Fruit fly (Drosophila melanogaster) whole organism, pupa: Measurements from ENCODE around the gene bt.

ENCODE experiments used
- CG12605 ChIP-seq: fragments of 200-800 bp; sonication (Bioruptor generic); IDR thresholded peaks from 2 replicates; pipeline ENCODE4 v1.3.6; 2022; ENCODE audit warnings: missing biosample characterization, missing genetic modification characterization
- CG32121 ChIP-seq: fragments of 200-800 bp; sonication (Bioruptor generic); IDR thresholded peaks from 2 replicates; pipeline ENCODE4 v1.3.6; 2022; ENCODE audit warnings: missing biosample characterization, missing genetic modification characterization
- CG4496 ChIP-seq: fragments of 200-800 bp; sonication (Bioruptor generic); IDR thresholded peaks from 3 replicates; pipeline ENCODE4 v1.3.6; 2022; ENCODE audit warnings: missing biosample characterization, missing genetic modification characterization
- CG9948 ChIP-seq: fragments of 200-800 bp; sonication (Bioruptor generic); optimal IDR thresholded peaks from 2 replicates; lab custom pipeline; 2018; ENCODE audit warnings: missing biosample characterization, mild to moderate bottlenecking, missing genetic modification characterization, moderate library complexity
- EcR ChIP-seq: fragments of 200-800 bp; sonication (Bioruptor generic); optimal IDR thresholded peaks from 3 replicates; lab custom pipeline; 2019; ENCODE audit warnings: missing biosample characterization, missing genetic modification characterization, mild to moderate bottlenecking, moderate library complexity, missing genetic modification reagents
- Ets98B ChIP-seq: fragments of 200-800 bp; sonication (Bioruptor generic); IDR thresholded peaks from 2 replicates; pipeline ENCODE4 v1.3.6; 2022; ENCODE audit warnings: missing biosample characterization, missing genetic modification characterization
- Snoo ChIP-seq: fragments of 200-800 bp; sonication (Bioruptor generic); optimal IDR thresholded peaks from 3 replicates; lab custom pipeline; 2017; ENCODE audit warnings: missing biosample characterization, mild to moderate bottlenecking, missing genetic modification characterization, inconsistent platforms
- fd96Ca ChIP-seq: fragments of 200-800 bp; sonication (Bioruptor generic); IDR thresholded peaks from 3 replicates; pipeline ENCODE4 v1.3.6; 2022; ENCODE audit warnings: missing biosample characterization, missing genetic modification characterization
- gl ChIP-seq: fragments of 200-800 bp; sonication (Bioruptor generic); optimal IDR thresholded peaks from 2 replicates; lab custom pipeline; 2018; ENCODE audit warnings: missing biosample characterization, mild to moderate bottlenecking, missing genetic modification characterization

dm6 chr4:722904-723303 lies 1.3 kb upstream of the bt start:
- TF ChIP-seq Snoo (tag; lab: Kevin White, UChicago) (no peak), fd96Ca (GFP tag; lab: Robert Waterston, UW) (no peak), Ets98B (GFP tag; lab: Robert Waterston, UW) (no peak), EcR (no peak), CG4496 (GFP tag; lab: Robert Waterston, UW) (no peak), CG9948 (tag; lab: Kevin White, UChicago) (no peak), CG32121 (GFP tag; lab: Robert Waterston, UW) (no peak), CG12605 (GFP tag; lab: Robert Waterston, UW) (no peak), gl (tag; lab: Kevin White, UChicago) (no peak)
